Fruit fly (Drosophila melanogaster) whole organism, wandering third instar larva: ENCODE data around the gene CG32369.

ENCODE experiments used
- Dif ChIP-seq: fragments of 200-275, 200-300 bp; sonication (Bioruptor generic); optimal IDR thresholded peaks from 2 replicates; lab custom pipeline; 2018; ENCODE audit warnings: missing biosample characterization, missing genetic modification characterization; ENCODE audit not compliant: partially characterized antibody
- Sp1 ChIP-seq: fragments of 200-800 bp; sonication (Bioruptor generic); optimal IDR thresholded peaks from 3 replicates; lab custom pipeline; 2019; ENCODE audit warnings: missing biosample characterization, mild to moderate bottlenecking, missing genetic modification characterization, moderate library complexity
- dl ChIP-seq, 2 experiments: fragments of 175-275, 200-275 bp in 1 of 2; fragments of 200-275 bp in 1 of 2; sonication (Bioruptor generic); optimal IDR thresholded peaks; lab custom pipeline; 2018; ENCODE audit warnings: mild to moderate bottlenecking in 2 of 2, missing biosample characterization in 2 of 2, missing genetic modification characterization in 2 of 2, moderate library complexity in 2 of 2; ENCODE audit not compliant: partially characterized antibody in 2 of 2, insufficient read depth in 1 of 2
- lola ChIP-seq: fragments of >200 bp; optimal IDR thresholded peaks from 2 replicates; lab custom pipeline; 2017; ENCODE audit warnings: missing biosample characterization, missing genetic modification characterization
- pan ChIP-seq: fragments of >200 bp; optimal IDR thresholded peaks from 2 replicates; lab custom pipeline; 2017
- psq ChIP-seq: fragments of 200-800 bp; sonication (Bioruptor generic); optimal IDR thresholded peaks from 3 replicates; lab custom pipeline; 2017; ENCODE audit warnings: missing biosample characterization, mild to moderate bottlenecking, missing genetic modification characterization, moderate library complexity
- usp ChIP-seq: fragments of >200 bp; optimal IDR thresholded peaks from 2 replicates; lab custom pipeline; 2017; ENCODE audit warnings: missing biosample characterization, missing genetic modification characterization
- woc ChIP-seq: sonication (Bioruptor generic); optimal IDR thresholded peaks from 2 replicates; lab custom pipeline; 2016; ENCODE audit warnings: missing biosample characterization, mild to moderate bottlenecking, missing genetic modification characterization

DNA sequence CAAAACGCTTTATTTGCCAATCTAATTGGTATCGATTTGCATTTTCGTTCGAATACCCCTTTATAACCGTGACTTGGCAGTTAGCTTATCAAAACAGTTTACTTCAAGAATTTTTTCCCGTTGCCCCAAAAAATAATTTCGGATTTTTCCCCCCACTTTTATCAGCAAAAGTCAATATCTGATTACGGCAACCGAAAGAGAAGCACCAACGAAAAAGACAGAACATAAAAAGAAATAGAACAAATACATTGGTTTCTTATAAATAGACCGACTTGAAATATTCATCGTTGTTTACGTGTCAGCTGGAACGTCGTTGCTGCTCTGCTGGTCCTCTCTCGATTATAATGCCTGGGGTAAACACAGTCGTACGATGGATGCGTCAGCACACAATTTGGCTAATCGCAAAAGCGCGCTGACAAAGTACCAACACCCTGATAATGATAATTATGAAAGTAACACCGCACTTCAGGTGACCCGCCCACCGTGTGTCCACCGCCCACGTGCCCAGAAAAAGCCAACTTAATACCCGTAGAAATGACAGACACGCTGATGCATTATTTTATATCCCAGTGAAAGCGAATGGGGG is 8.2 kb downstream of the CG32369 start:
- TF ChIP-seq lola (GFP tag; lab: Kevin White, UChicago) (no peak), usp (GFP tag; lab: Kevin White, UChicago) (no peak), pan (lab: Kevin White, UChicago) (no peak), psq (GFP tag; lab: Kevin White, UChicago) (no peak), Sp1 (no peak), Dif (GFP tag; lab: Kevin White, UChicago) (no peak), woc (GFP tag; lab: Kevin White, UChicago) (no peak), dl (GFP tag; optimal IDR thresholded peaks at IDR 0.05; lab: Kevin White, UChicago; ENCODE audit: insufficient read depth in 1 of 2, partially characterized antibody in 2 of 2) (no peak)
